Fruit fly (Drosophila melanogaster): ENCODE data around the gene CG3769.

CG3769 gene

dm6 chr2L:9449257-9449972, 14.2 kb downstream of the CG3769 start (continued):
- TF ChIP-seq CG7928 (GFP tag; optimal IDR thresholded peaks at IDR 0.05) (peak; percentile 67), esg (GFP tag; conservative IDR thresholded peaks at IDR 0.05) (peak; percentile 95), CG2199 (GFP tag; IDR thresholded peaks at IDR 0.05) (peak; percentile 82; the same call in 2 of the 3 replicates), Gsc (GFP tag; IDR thresholded peaks at IDR 0.05) (no peak; the same call in 1 of the 2 replicates), gfzf (GFP tag; optimal IDR thresholded peaks at IDR 0.05) (no peak), C15 (GFP tag; IDR thresholded peaks at IDR 0.05) (peak; percentile 90), CG17385 (GFP tag; optimal IDR thresholded peaks at IDR 0.05) (peak; percentile 90), CG42726 (GFP tag; IDR thresholded peaks at IDR 0.05; ENCODE audit: partially characterized antibody) (peak; percentile 64; the same call in 1 of the 2 replicates), Dll (GFP tag; IDR thresholded peaks at IDR 0.05; ENCODE audit: partially characterized antibody) (no peak), CG3838 (GFP tag; optimal IDR thresholded peaks at IDR 0.05) (peak; percentile 75), Camta (GFP tag; optimal IDR thresholded peaks at IDR 0.05) (peak; percentile 64), CG17829 (tag; optimal IDR thresholded peaks at IDR 0.05) (peak; percentile 98), CG12659 (GFP tag; optimal IDR thresholded peaks at IDR 0.05) (peak; percentile 97), salm (tag; optimal IDR thresholded peaks at IDR 0.05) (peak; percentile 84), CG7745 (tag; optimal IDR thresholded peaks at IDR 0.05) (peak; percentile 89), CG10543 (GFP tag; optimal IDR thresholded peaks at IDR 0.05) (peak; percentile 97), Rfx (GFP tag; IDR thresholded peaks at IDR 0.05) (peak; percentile 96), BtbVII (GFP tag; optimal IDR thresholded peaks at IDR 0.05) (peak; percentile 93), CG8765 (GFP tag; IDR thresholded peaks at IDR 0.05) (peak; percentile 95), HLH4C (GFP tag; IDR thresholded peaks at IDR 0.05; ENCODE audit: partially characterized antibody) (peak; percentile 38; the same call in 1 of the 3 replicates), gem (tag; optimal IDR thresholded peaks at IDR 0.05) (peak; percentile 97), nau (GFP tag; optimal IDR thresholded peaks at IDR 0.05) (peak; percentile 84), CG3726 (GFP tag; IDR thresholded peaks at IDR 0.05) (peak; percentile 94), CG2120 (GFP tag; optimal IDR thresholded peaks at IDR 0.05) (peak; percentile 88), pita (GFP tag; optimal IDR thresholded peaks at IDR 0.05) (no peak), NK7.1 (GFP tag; optimal IDR thresholded peaks at IDR 0.05) (peak; percentile 38), nmo (GFP tag; optimal IDR thresholded peaks at IDR 0.05) (peak; percentile 97), CG9609 (GFP tag; optimal IDR thresholded peaks at IDR 0.05) (peak; percentile 70), wdn (GFP tag; IDR thresholded peaks at IDR 0.05) (peak; percentile 92), CrebB (tag; optimal IDR thresholded peaks at IDR 0.05) (peak; percentile 75), ci (GFP tag; IDR thresholded peaks at IDR 0.05) (peak; percentile 92; the same call in 2 of the 3 replicates), tup (GFP tag; optimal IDR thresholded peaks at IDR 0.05) (peak; percentile 66), run (tag; optimal IDR thresholded peaks at IDR 0.05) (peak; percentile 93), Jarid2 (GFP tag; optimal IDR thresholded peaks at IDR 0.05) (peak; percentile 94), bsh (GFP tag; optimal IDR thresholded peaks at IDR 0.05) (peak; percentile 89 to 94), Aef1 (GFP tag; IDR thresholded peaks at IDR 0.05) (peak; percentile 91), pzg (GFP tag; optimal IDR thresholded peaks at IDR 0.05) (peak; percentile 8), nerfin-1 (tag; optimal IDR thresholded peaks at IDR 0.05) (peak; percentile 95), CG12071 (GFP tag; optimal IDR thresholded peaks at IDR 0.05) (peak; percentile 77), CG8290 (GFP tag; optimal IDR thresholded peaks at IDR 0.05) (peak; percentile 97), CG8290 (tag; optimal IDR thresholded peaks at IDR 0.05) (peak; percentile 86 to 87), CG5180 (GFP tag; optimal IDR thresholded peaks at IDR 0.05) (peak; percentile 88), pnt (GFP tag; optimal IDR thresholded peaks at IDR 0.05) (peak; percentile 59), Nf-YC (tag; optimal IDR thresholded peaks at IDR 0.05) (peak; percentile 88), Nf-YB (GFP tag; optimal IDR thresholded peaks at IDR 0.05) (peak; percentile 81), CG18011 (GFP tag; optimal IDR thresholded peaks at IDR 0.05) (peak; percentile 73), Drgx (GFP tag; IDR thresholded peaks at IDR 0.05) (peak; percentile 94), sc (optimal IDR thresholded peaks at IDR 0.05) (no peak), sc (GFP tag; optimal IDR thresholded peaks at IDR 0.05) (peak; percentile 96)
